Fruit fly (Drosophila melanogaster) whole organism, embryonic: Measurements from ENCODE around the gene bma.

Source experiments
- CG10274 ChIP-seq: fragments of 200-800 bp; sonication (Bioruptor generic); optimal IDR thresholded peaks from 3 replicates; lab custom pipeline; 2017; ENCODE audit warnings: missing biosample characterization, mild to moderate bottlenecking, missing genetic modification characterization
- CG10321 ChIP-seq: fragments of 200-800 bp; sonication (Bioruptor generic); IDR thresholded peaks from 2 replicates; pipeline ENCODE4 v1.3.6; 2022; ENCODE audit warnings: missing biosample characterization, missing genetic modification characterization
- CG12659 ChIP-seq: fragments of 200-800 bp; sonication (Bioruptor generic); optimal IDR thresholded peaks from 3 replicates; lab custom pipeline; 2017; ENCODE audit warnings: mild to moderate bottlenecking, missing biosample characterization, missing genetic modification reagents, missing genetic modification characterization
- CG13123 ChIP-seq: fragments of 200-800 bp; sonication (Bioruptor generic); optimal IDR thresholded peaks from 2 replicates; lab custom pipeline; 2016; ENCODE audit warnings: missing biosample characterization, missing genetic modification characterization
- CG14965 ChIP-seq: fragments of 200-800 bp; sonication (Bioruptor generic); optimal IDR thresholded peaks from 2 replicates; lab custom pipeline; 2016; ENCODE audit warnings: missing biosample characterization, missing genetic modification characterization, borderline replicate concordance
- CG15514 ChIP-seq: fragments of 200-800 bp; sonication (Bioruptor generic); optimal IDR thresholded peaks from 3 replicates; lab custom pipeline; 2017; ENCODE audit warnings: missing biosample characterization, missing genetic modification characterization, mild to moderate bottlenecking, moderate library complexity, missing genetic modification reagents
- CG17361 ChIP-seq: fragments of 200-800 bp; sonication (Bioruptor generic); IDR thresholded peaks from 3 replicates; pipeline ENCODE4 v1.3.6; 2022; ENCODE audit warnings: missing biosample characterization, missing genetic modification characterization
- CG17385 ChIP-seq: fragments of 200-800 bp; sonication (Bioruptor generic); optimal IDR thresholded peaks from 3 replicates; lab custom pipeline; 2018; ENCODE audit warnings: missing biosample characterization, mild to moderate bottlenecking, missing genetic modification characterization
- CG17912 ChIP-seq: fragments of 200-800 bp; sonication (Bioruptor generic); optimal IDR thresholded peaks from 2 replicates; lab custom pipeline; 2018; ENCODE audit warnings: missing biosample characterization, mild to moderate bottlenecking, missing genetic modification characterization
- CG4360 ChIP-seq: fragments of 200-800 bp; sonication (Bioruptor generic); IDR thresholded peaks from 2 replicates; pipeline ENCODE4 v1.3.6; 2022; ENCODE audit warnings: missing biosample characterization, missing genetic modification characterization
- CG4617 ChIP-seq: fragments of 200-800 bp; sonication (Bioruptor generic); optimal IDR thresholded peaks from 3 replicates; lab custom pipeline; 2016; ENCODE audit warnings: missing biosample characterization, missing genetic modification characterization, borderline replicate concordance
- CG7357 ChIP-seq: fragments of 200-800 bp; sonication (Bioruptor generic); IDR thresholded peaks from 3 replicates; pipeline ENCODE4 v1.3.6; 2022; ENCODE audit warnings: missing biosample characterization, missing genetic modification characterization
- CG8388 ChIP-seq: fragments of 200-800 bp; sonication (Bioruptor generic); optimal IDR thresholded peaks from 2 replicates; lab custom pipeline; 2019; ENCODE audit warnings: missing biosample characterization, mild to moderate bottlenecking, missing genetic modification characterization, moderate library complexity
- CG9437 ChIP-seq: fragments of 200-800 bp; sonication (Bioruptor generic); optimal IDR thresholded peaks from 2 replicates; lab custom pipeline; 2018; ENCODE audit warnings: missing biosample characterization, mild to moderate bottlenecking, missing genetic modification characterization
- CG9797 ChIP-seq: fragments of 200-800 bp; sonication (Bioruptor generic); optimal IDR thresholded peaks from 3 replicates; lab custom pipeline; 2018; ENCODE audit warnings: missing biosample characterization, mild to moderate bottlenecking, missing genetic modification characterization
- CHES-1-like ChIP-seq: fragments of 200-800 bp; sonication (Bioruptor generic); optimal IDR thresholded peaks from 2 replicates; lab custom pipeline; 2016; ENCODE audit warnings: missing biosample characterization, missing genetic modification characterization
- Camta ChIP-seq: fragments of 200-800 bp; sonication (Bioruptor generic); optimal IDR thresholded peaks from 2 replicates; lab custom pipeline; 2016; ENCODE audit warnings: missing biosample characterization, missing genetic modification characterization
- Deaf1 ChIP-seq: fragments of 200-800 bp; optimal IDR thresholded peaks from 3 replicates; lab custom pipeline; 2019; ENCODE audit warnings: missing biosample characterization, mild to moderate bottlenecking, missing genetic modification characterization, moderate library complexity
- E2f1 ChIP-seq: fragments of 200-800 bp; sonication (Bioruptor generic); IDR thresholded peaks from 2 replicates; pipeline ENCODE4 v1.3.6; 2022; ENCODE audit warnings: missing biosample characterization, missing genetic modification characterization
- HLH54F ChIP-seq: fragments of 200-800 bp; sonication (Bioruptor generic); optimal IDR thresholded peaks from 3 replicates; lab custom pipeline; 2016; ENCODE audit warnings: missing biosample characterization, missing genetic modification characterization
- Hr78 ChIP-seq, 2 experiments: fragments of 200-800 bp in 1 of 2; fragments of >200 bp in 1 of 2; sonication (Bioruptor generic) in 1 of 2; optimal IDR thresholded peaks; 2 replicates each; lab custom pipeline; 2017 to 2019; ENCODE audit warnings: missing biosample characterization in 2 of 2, missing genetic modification characterization in 2 of 2, mild to moderate bottlenecking in 1 of 2, moderate library complexity in 1 of 2
- Mes4 ChIP-seq: fragments of 200-800 bp; sonication (Bioruptor generic); optimal IDR thresholded peaks from 2 replicates; lab custom pipeline; 2016; ENCODE audit warnings: missing biosample characterization, missing genetic modification characterization
- Pdp1 ChIP-seq, 2 experiments: fragments of 200-800 bp; sonication (Bioruptor generic); optimal IDR thresholded peaks; 3 replicates each; lab custom pipeline; 2016; ENCODE audit warnings: missing biosample characterization in 2 of 2, missing genetic modification characterization in 2 of 2, mild to moderate bottlenecking in 1 of 2, moderate library complexity in 1 of 2
- Sox100B ChIP-seq: fragments of 200-800 bp; sonication (Bioruptor generic); optimal IDR thresholded peaks from 3 replicates; lab custom pipeline; 2018; ENCODE audit warnings: missing biosample characterization, mild to moderate bottlenecking, missing genetic modification characterization
- TFAM ChIP-seq: fragments of 200-800 bp; sonication (Bioruptor generic); optimal IDR thresholded peaks from 2 replicates; lab custom pipeline; 2017; ENCODE audit warnings: missing biosample characterization, missing genetic modification characterization, inconsistent platforms
- Xbp1 ChIP-seq: fragments of 200-800 bp; sonication (Bioruptor generic); optimal IDR thresholded peaks from 3 replicates; lab custom pipeline; 2016; ENCODE audit warnings: missing biosample characterization, mild to moderate bottlenecking, missing genetic modification characterization
- ato ChIP-seq: fragments of 200-800 bp; sonication (Bioruptor generic); IDR thresholded peaks from 2 replicates; pipeline ENCODE4 v1.3.6; 2022; ENCODE audit warnings: missing biosample characterization, missing genetic modification characterization; ENCODE audit not compliant: partially characterized antibody
- chinmo ChIP-seq: fragments of 200-800 bp; sonication (Bioruptor generic); IDR thresholded peaks from 4 replicates; pipeline ENCODE4 v1.3.6; 2022; ENCODE audit warnings: missing biosample characterization, missing genetic modification characterization; ENCODE audit not compliant: partially characterized antibody
- chn ChIP-seq: fragments of 200-800 bp; sonication (Bioruptor generic); optimal IDR thresholded peaks from 2 replicates; lab custom pipeline; 2016; ENCODE audit warnings: missing biosample characterization, missing genetic modification characterization
- crp ChIP-seq, 2 experiments: fragments of 200-800 bp; sonication (Bioruptor generic); optimal IDR thresholded peaks; 2 replicates in 1 of 2; 3 replicates in 1 of 2; lab custom pipeline; 2017; ENCODE audit warnings: missing biosample characterization in 2 of 2, missing genetic modification characterization in 2 of 2, mild to moderate bottlenecking in 1 of 2, moderate library complexity in 1 of 2
- dm ChIP-seq: fragments of 200-800 bp; sonication (Bioruptor generic); optimal IDR thresholded peaks from 3 replicates; lab custom pipeline; 2016; ENCODE audit warnings: missing biosample characterization, missing genetic modification characterization
- dpn ChIP-seq, 2 experiments: fragments of 200-800 bp; sonication (Bioruptor generic); optimal IDR thresholded peaks; 3 replicates each; lab custom pipeline; 2016; ENCODE audit warnings: missing biosample characterization in 2 of 2, missing genetic modification characterization in 2 of 2
- ewg ChIP-seq: fragments of 200-800 bp; sonication (Bioruptor generic); optimal IDR thresholded peaks from 3 replicates; lab custom pipeline; 2017; ENCODE audit warnings: mild to moderate bottlenecking, missing biosample characterization, missing genetic modification reagents, missing genetic modification characterization
- fd64A ChIP-seq: fragments of 200-800 bp; sonication (Bioruptor generic); optimal IDR thresholded peaks from 3 replicates; lab custom pipeline; 2018; ENCODE audit warnings: missing biosample characterization, mild to moderate bottlenecking, missing genetic modification characterization
- gem ChIP-seq: fragments of 200-800 bp; sonication (Bioruptor generic); optimal IDR thresholded peaks from 2 replicates; lab custom pipeline; 2019; ENCODE audit warnings: missing biosample characterization, mild to moderate bottlenecking, missing genetic modification characterization, moderate library complexity
- hkb ChIP-seq, 2 experiments: fragments of 200-800 bp in 1 of 2; fragments of >200 bp in 1 of 2; sonication (Bioruptor generic) in 1 of 2; IDR thresholded peaks in 1 of 2; optimal IDR thresholded peaks in 1 of 2; 2 replicates each; pipeline versions ENCODE4 v1.3.6 to Lab custom; 2017 to 2022; ENCODE audit warnings: missing biosample characterization in 1 of 2, missing genetic modification characterization in 1 of 2
- inv ChIP-seq: fragments of 200-800 bp; sonication (Bioruptor generic); IDR thresholded peaks from 2 replicates; pipeline ENCODE4 v1.3.6; 2022; ENCODE audit warnings: missing biosample characterization, missing genetic modification characterization; ENCODE audit not compliant: partially characterized antibody
- jing ChIP-seq: fragments of 200-800 bp; sonication (Bioruptor generic); optimal IDR thresholded peaks from 2 replicates; lab custom pipeline; 2018; ENCODE audit warnings: missing biosample characterization, mild to moderate bottlenecking, missing genetic modification characterization
- lola ChIP-seq, 3 experiments: fragments of >200 bp in 2 of 3; fragments of 200-800 bp in 1 of 3; sonication (Bioruptor generic) in 1 of 3; optimal IDR thresholded peaks; 2 replicates each; lab custom pipeline; 2017 to 2019; ENCODE audit warnings: missing biosample characterization in 3 of 3, missing genetic modification characterization in 3 of 3, mild to moderate bottlenecking in 1 of 3, moderate library complexity in 1 of 3
- nerfin-2 ChIP-seq: fragments of 200-800 bp; sonication (Bioruptor generic); IDR thresholded peaks from 2 replicates; pipeline ENCODE4 v1.3.6; 2022; ENCODE audit warnings: missing biosample characterization, missing genetic modification characterization; ENCODE audit not compliant: partially characterized antibody
- onecut ChIP-seq: fragments of 200-800 bp; sonication (Bioruptor generic); IDR thresholded peaks from 2 replicates; pipeline ENCODE4 v1.3.6; 2022; ENCODE audit warnings: missing biosample characterization, missing genetic modification characterization
- psq ChIP-seq: fragments of 200-800 bp; sonication (Bioruptor generic); optimal IDR thresholded peaks from 2 replicates; lab custom pipeline; 2017; ENCODE audit warnings: missing biosample characterization, missing genetic modification characterization
- row ChIP-seq: fragments of 200-800 bp; sonication (Bioruptor generic); IDR thresholded peaks from 3 replicates; pipeline ENCODE4 v1.3.6; 2022; ENCODE audit warnings: missing biosample characterization, missing genetic modification characterization
- slp2 ChIP-seq: fragments of 200-800 bp; sonication (Bioruptor generic); optimal IDR thresholded peaks from 2 replicates; lab custom pipeline; 2016; ENCODE audit warnings: missing biosample characterization, missing genetic modification characterization
- sug ChIP-seq: fragments of 200-800 bp; optimal IDR thresholded peaks from 2 replicates; lab custom pipeline; 2019; ENCODE audit warnings: missing biosample characterization, mild to moderate bottlenecking, missing genetic modification characterization, moderate library complexity
- trh ChIP-seq: fragments of 200-800 bp; sonication (Bioruptor generic); optimal IDR thresholded peaks from 2 replicates; lab custom pipeline; 2016; ENCODE audit warnings: missing biosample characterization, missing genetic modification characterization
- wek ChIP-seq: fragments of 200-800 bp; sonication (Bioruptor generic); optimal IDR thresholded peaks from 3 replicates; lab custom pipeline; 2018; ENCODE audit warnings: missing biosample characterization, mild to moderate bottlenecking, missing genetic modification characterization, moderate library complexity
- wor ChIP-seq: fragments of 200-800 bp; sonication (Bioruptor generic); IDR thresholded peaks from 2 replicates; pipeline ENCODE4 v1.3.6; 2022; ENCODE audit warnings: missing biosample characterization, missing genetic modification characterization

bma gene

dm6 chr3L:9968267-9968721 is 60.4 kb downstream of the bma start, which contains the start of the genes CG6685 and Dronc (continued):
- TF ChIP-seq CG4617 (GFP tag; lab: Kevin White, UChicago) (peak; percentile 73), ato (GFP tag; lab: Robert Waterston, UW) (peak; percentile 34; the same call in 1 of the 2 replicates), dm (GFP tag; lab: Kevin White, UChicago) (peak; percentile 33), CG10321 (no peak; the same call in 1 of the 2 replicates), chn (no peak), Xbp1 (GFP tag; lab: Kevin White, UChicago) (no peak), CG14965 (GFP tag; lab: Kevin White, UChicago) (no peak), crp (GFP tag; optimal IDR thresholded peaks at IDR 0.05; lab: Kevin White, UChicago) (peak in 1 of 2 experiments; percentile 86), psq (GFP tag; lab: Kevin White, UChicago) (no peak), jing (no peak), wor (GFP tag; lab: Robert Waterston, UW) (no peak), chinmo (GFP tag; lab: Robert Waterston, UW) (0 out of 4 replicates have a peak, but pooled peaks have one; percentile 25), CG10274 (no peak), Mes4 (GFP tag; lab: Kevin White, UChicago) (no peak), CHES-1-like (GFP tag; lab: Kevin White, UChicago) (peak; percentile 59), HLH54F (GFP tag; lab: Kevin White, UChicago) (no peak), lola (GFP tag; optimal IDR thresholded peaks at IDR 0.05; lab: Kevin White, UChicago) (no peak), TFAM (GFP tag; lab: Kevin White, UChicago) (no peak), CG4360 (peak; percentile 46; the same call in 1 of the 2 replicates), hkb (optimal IDR thresholded peaks at IDR 0.05; lab: Kevin White, UChicago) (peak; percentile 70), hkb (GFP tag; IDR thresholded peaks at IDR 0.05; lab: Robert Waterston, UW) (no peak), CG15514 (GFP tag; lab: Kevin White, UChicago) (peak; percentile 83), Sox100B (GFP tag; lab: Kevin White, UChicago) (no peak), CG9437 (GFP tag; lab: Kevin White, UChicago) (peak; percentile 1), gem (tag; lab: Kevin White, UChicago) (peak; percentile 21), inv (GFP tag; lab: Robert Waterston, UW) (no peak), Camta (peak; percentile 9), CG7357 (GFP tag; lab: Robert Waterston, UW) (no peak), CG17361 (GFP tag; lab: Robert Waterston, UW) (no peak), ewg (peak; percentile 14), fd64A (GFP tag; lab: Kevin White, UChicago) (no peak), dpn (GFP tag; optimal IDR thresholded peaks at IDR 0.05; lab: Kevin White, UChicago) (no peak), wek (GFP tag; lab: Kevin White, UChicago) (peak; percentile 9), CG8388 (GFP tag; lab: Kevin White, UChicago) (no peak), Hr78 (GFP tag; optimal IDR thresholded peaks at IDR 0.05; lab: Kevin White, UChicago) (peak in 1 of 2 experiments; percentile 80), E2f1 (GFP tag; lab: Robert Waterston, UW) (no peak), nerfin-2 (GFP tag; lab: Robert Waterston, UW) (no peak), CG12659 (peak; percentile 88), CG17912 (GFP tag; lab: Kevin White, UChicago) (no peak), CG13123 (no peak), Pdp1 (GFP tag; optimal IDR thresholded peaks at IDR 0.05; lab: Kevin White, UChicago) (peak in 1 of 2 experiments; percentile 73), row (GFP tag; lab: Robert Waterston, UW) (no peak), trh (no peak), CG17385 (no peak), slp2 (GFP tag; lab: Kevin White, UChicago) (no peak), onecut (GFP tag; lab: Robert Waterston, UW) (0 out of 2 replicates have a peak, but pooled peaks have one; percentile 29), sug (tag; lab: Kevin White, UChicago) (no peak), CG9797 (GFP tag; lab: Kevin White, UChicago) (peak; percentile 85), Deaf1 (tag; lab: Kevin White, UChicago) (no peak)
